Worm (Caenorhabditis elegans): ENCODE measurements around the gene helq-1.

DNA sequence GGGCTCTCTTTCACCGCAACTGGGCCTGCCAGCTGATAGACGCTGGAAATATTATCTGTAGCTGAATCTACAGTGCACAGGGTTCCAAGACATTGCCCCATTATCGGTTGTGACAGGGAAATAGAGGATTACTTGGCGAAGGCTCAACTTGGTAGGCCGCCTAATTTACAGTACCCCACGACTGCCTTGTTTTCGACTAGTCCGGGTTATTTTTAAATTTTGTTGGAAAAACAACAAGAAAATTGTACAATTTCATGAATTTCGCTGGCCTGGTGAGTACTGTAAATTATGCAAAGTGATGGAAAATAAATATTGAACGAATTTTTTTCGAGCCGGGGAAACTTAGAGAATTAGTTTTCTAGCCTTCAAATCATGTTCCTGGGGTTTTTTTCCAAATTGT, 49.2 kb upstream of the helq-1 start, which contains the start of gene T19C3.7:
- TF ChIP-seq ztf-23 (GFP tag; IDR thresholded peaks at IDR 0.05) (no peak), tab-1 (GFP tag; IDR thresholded peaks at IDR 0.05) (no peak), ref-1 (GFP tag; conservative IDR thresholded peaks at IDR 0.05) (no peak), klf-2 (GFP tag; conservative IDR thresholded peaks at IDR 0.05) (no peak)

Measured in whole organism, midembryonic.